Fruit fly (Drosophila melanogaster) whole organism, wandering third instar larva: Measurements from ENCODE around the gene rtet.

Experiments used
- CG32264 ChIP-seq: fragments of 200-800 bp; sonication (Bioruptor generic); optimal IDR thresholded peaks from 2 replicates; lab custom pipeline; 2016; ENCODE audit warnings: missing biosample characterization, missing genetic modification characterization
- Dfd ChIP-seq: fragments of >200 bp; optimal IDR thresholded peaks from 2 replicates; lab custom pipeline; 2017; ENCODE audit warnings: missing biosample characterization, missing genetic modification characterization
- Hnf4 ChIP-seq: fragments of 200-800 bp; sonication (Bioruptor generic); optimal IDR thresholded peaks from 2 replicates; lab custom pipeline; 2016; ENCODE audit warnings: missing biosample characterization, mild to moderate bottlenecking, missing genetic modification characterization
- Rel ChIP-seq, 2 experiments: fragments of 200-800 bp; sonication (Bioruptor generic) in 1 of 2; optimal IDR thresholded peaks; 2 replicates in 1 of 2; 3 replicates in 1 of 2; lab custom pipeline; 2016 to 2019; ENCODE audit warnings: mild to moderate bottlenecking in 2 of 2, missing biosample characterization in 2 of 2, missing genetic modification characterization in 2 of 2, moderate library complexity in 1 of 2
- Sp1 ChIP-seq: fragments of 200-800 bp; sonication (Bioruptor generic); optimal IDR thresholded peaks from 3 replicates; lab custom pipeline; 2019; ENCODE audit warnings: missing biosample characterization, mild to moderate bottlenecking, missing genetic modification characterization, moderate library complexity
- br ChIP-seq: fragments of 200-800 bp; sonication (Bioruptor generic); optimal IDR thresholded peaks from 2 replicates; lab custom pipeline; 2016; ENCODE audit warnings: missing biosample characterization, missing genetic modification characterization
- pan ChIP-seq: fragments of >200 bp; optimal IDR thresholded peaks from 2 replicates; lab custom pipeline; 2017
- psq ChIP-seq: fragments of 200-800 bp; sonication (Bioruptor generic); optimal IDR thresholded peaks from 3 replicates; lab custom pipeline; 2017; ENCODE audit warnings: missing biosample characterization, mild to moderate bottlenecking, missing genetic modification characterization, moderate library complexity
- usp ChIP-seq: fragments of >200 bp; optimal IDR thresholded peaks from 2 replicates; lab custom pipeline; 2017; ENCODE audit warnings: missing biosample characterization, missing genetic modification characterization

DNA sequence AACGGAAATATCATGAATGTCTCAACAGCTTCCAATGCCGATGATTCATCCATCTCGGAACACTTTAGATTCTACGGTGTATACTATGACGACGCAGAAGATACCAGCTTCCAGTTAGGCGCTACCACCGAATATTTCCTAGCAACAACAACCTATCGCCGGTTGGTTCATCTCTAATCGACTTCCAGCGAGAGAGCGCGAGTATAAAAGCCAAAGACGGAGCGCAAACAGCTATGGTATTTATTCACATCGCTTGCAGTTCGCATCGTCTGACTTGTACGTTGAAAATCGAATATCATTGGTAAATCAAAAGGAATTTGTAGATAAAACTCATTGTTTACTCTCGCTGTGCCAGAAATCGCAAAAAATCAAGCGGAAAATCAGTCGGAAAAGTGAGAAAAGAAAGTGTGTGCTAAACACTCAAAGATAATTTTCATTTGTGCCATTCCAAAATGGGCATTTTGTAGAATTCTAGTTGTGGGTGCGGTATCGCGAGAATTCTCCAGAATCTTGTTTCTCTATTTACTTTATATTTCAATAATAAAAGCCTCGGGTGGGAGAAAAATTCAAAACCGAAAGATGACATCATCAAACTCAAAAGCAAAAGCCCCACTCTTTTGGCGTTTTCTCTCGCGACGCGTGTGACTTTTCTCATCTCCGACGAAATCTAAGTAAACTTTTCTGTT lies 43.1 kb upstream of the rtet start, which contains the start of gene AnxB9:
- TF ChIP-seq usp (no peak), Sp1 (GFP tag; lab: Kevin White, UChicago) (peak; percentile 64), Hnf4 (GFP tag; lab: Kevin White, UChicago) (peak; percentile 39), br (GFP tag; lab: Kevin White, UChicago) (peak; percentile 52), psq (GFP tag; lab: Kevin White, UChicago) (no peak), Dfd (GFP tag; lab: Kevin White, UChicago) (no peak), pan (lab: Kevin White, UChicago) (no peak), CG32264 (GFP tag; lab: Kevin White, UChicago) (peak; percentile 28), Rel (GFP tag; optimal IDR thresholded peaks at IDR 0.05; lab: Kevin White, UChicago) (no peak), Rel (tag; optimal IDR thresholded peaks at IDR 0.05; lab: Kevin White, UChicago) (peak; percentile 44)
